Worm (Caenorhabditis elegans): ENCODE measurements around the gene ZK669.3.

DNA sequence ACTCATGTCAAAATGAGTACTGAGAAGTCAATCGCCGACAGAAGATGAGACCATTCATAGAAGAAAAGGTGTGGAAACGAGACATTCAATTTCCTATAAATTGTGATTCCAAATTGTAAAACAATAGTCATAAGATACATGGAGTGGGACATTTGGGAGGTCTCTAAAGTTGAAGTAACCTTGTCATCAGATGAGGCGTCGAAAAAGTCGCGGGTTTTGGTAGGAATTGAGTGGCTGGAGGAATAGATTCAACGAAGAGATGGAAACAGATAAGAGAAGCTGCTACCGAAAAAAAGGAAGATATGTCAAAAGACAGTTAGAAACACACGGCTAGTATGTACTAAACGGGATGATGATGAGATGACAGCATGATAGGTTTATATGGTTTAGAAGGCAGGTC, 10.3 kb upstream of the ZK669.3 start:
- TF ChIP-seq dao-5 (tag; optimal IDR thresholded peaks at IDR 0.05) = no peak
- no peak for TF ChIP-seq him-1 (tag; optimal IDR thresholded peaks at IDR 0.05)
